Fruit fly (Drosophila melanogaster): ENCODE data around the gene Dhc93AB.

DNA sequence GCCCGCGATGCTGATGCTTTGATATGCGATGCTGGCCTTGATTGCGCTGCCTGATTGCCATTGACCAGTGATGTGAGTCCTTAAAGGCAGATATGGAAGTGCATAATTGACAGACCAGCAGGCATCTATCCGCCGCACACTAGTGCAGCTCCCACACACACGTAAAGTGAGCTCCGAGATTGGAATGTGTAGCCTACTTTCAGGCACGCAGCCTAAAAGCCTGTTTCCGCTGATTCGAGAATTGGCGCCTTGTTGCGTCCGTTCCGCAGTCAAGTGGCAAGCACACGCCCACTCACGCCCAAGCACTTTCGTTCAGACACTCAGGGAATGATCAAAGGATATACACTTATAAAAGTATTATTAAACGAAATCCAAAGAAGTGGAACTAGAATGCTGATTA is 58.2 kb downstream of the Dhc93AB start:
- no peak for TF ChIP-seq CG10348 (GFP tag; IDR thresholded peaks at IDR 0.05)
- TF ChIP-seq Pif1A (GFP tag; optimal IDR thresholded peaks at IDR 0.05), result no peak
- 0 out of 2 replicates have a peak, but pooled peaks have one; percentile 6 for TF ChIP-seq rn (GFP tag; IDR thresholded peaks at IDR 0.05)
- no peak for TF ChIP-seq CG17806 (tag; optimal IDR thresholded peaks at IDR 0.05)
- TF ChIP-seq CG34367 (tag; optimal IDR thresholded peaks at IDR 0.05), result no peak
- TF ChIP-seq CG15710 (tag; optimal IDR thresholded peaks at IDR 0.05), result no peak

Data from whole organism, pupa.